Worm (Caenorhabditis elegans): Measurements from ENCODE around the gene wbp-2.

wbp-2 gene

ce11 chrII:9315692-9316091, 13.9 kb upstream of the wbp-2 start:
- peak; percentile 21; the same call in 1 of the 2 replicates for TF ChIP-seq hmg-1.2 (GFP tag; IDR thresholded peaks at IDR 0.05)
- no peak for TF ChIP-seq ztf-3 (GFP tag; optimal IDR thresholded peaks at IDR 0.05)

DNA sequence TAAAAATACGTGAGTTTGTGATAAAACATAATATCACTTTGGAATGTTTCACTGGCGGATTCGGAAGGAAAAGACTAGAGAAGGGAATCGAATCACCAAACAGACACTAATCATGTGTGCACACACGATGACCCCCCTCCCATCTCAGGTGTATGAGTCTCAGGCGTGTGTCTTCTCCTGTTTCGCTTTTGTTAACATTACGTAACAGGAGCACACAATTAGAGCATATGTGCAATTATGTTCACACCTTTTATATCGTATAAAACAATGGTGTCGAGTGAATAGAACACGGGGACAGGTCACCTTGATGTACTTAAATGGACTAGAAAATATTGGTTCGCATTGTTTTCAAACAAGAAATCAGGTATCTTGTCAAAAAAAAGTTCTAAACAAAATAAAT, 12.8 kb upstream of the wbp-2 start:
- TF ChIP-seq snpc-1.1 (tag; optimal IDR thresholded peaks at IDR 0.05; ENCODE audit: insufficient read depth) (no peak), dpff-1 (tag; optimal IDR thresholded peaks at IDR 0.05) (no peak), lsl-1 (GFP tag; optimal IDR thresholded peaks at IDR 0.05) (no peak), chd-7 (tag; optimal IDR thresholded peaks at IDR 0.05) (no peak), die-1 (tag; optimal IDR thresholded peaks at IDR 0.05) (no peak), ets-4 (GFP tag; optimal IDR thresholded peaks at IDR 0.05) (no peak), tbp1 (GFP tag; optimal IDR thresholded peaks at IDR 0.05) (no peak), ztf-18 (tag; optimal IDR thresholded peaks at IDR 0.05) (no peak), lin-26 (GFP tag; IDR thresholded peaks at IDR 0.05) (no peak), nhr-80 (tag; optimal IDR thresholded peaks at IDR 0.05) (no peak), attf-5 (GFP tag; optimal IDR thresholded peaks at IDR 0.05) (no peak), F49E8.2 (tag; optimal IDR thresholded peaks at IDR 0.05; ENCODE audit: insufficient read depth) (no peak), ztf-26 (tag; optimal IDR thresholded peaks at IDR 0.05) (no peak), lin-35 (GFP tag; optimal IDR thresholded peaks at IDR 0.05) (no peak), T26A5.8 (tag; optimal IDR thresholded peaks at IDR 0.05) (no peak), ceh-100 (GFP tag; IDR thresholded peaks at IDR 0.05) (no peak), Y67H2A.10 (GFP tag; conservative IDR thresholded peaks at IDR 0.05) (no peak)

DNA sequence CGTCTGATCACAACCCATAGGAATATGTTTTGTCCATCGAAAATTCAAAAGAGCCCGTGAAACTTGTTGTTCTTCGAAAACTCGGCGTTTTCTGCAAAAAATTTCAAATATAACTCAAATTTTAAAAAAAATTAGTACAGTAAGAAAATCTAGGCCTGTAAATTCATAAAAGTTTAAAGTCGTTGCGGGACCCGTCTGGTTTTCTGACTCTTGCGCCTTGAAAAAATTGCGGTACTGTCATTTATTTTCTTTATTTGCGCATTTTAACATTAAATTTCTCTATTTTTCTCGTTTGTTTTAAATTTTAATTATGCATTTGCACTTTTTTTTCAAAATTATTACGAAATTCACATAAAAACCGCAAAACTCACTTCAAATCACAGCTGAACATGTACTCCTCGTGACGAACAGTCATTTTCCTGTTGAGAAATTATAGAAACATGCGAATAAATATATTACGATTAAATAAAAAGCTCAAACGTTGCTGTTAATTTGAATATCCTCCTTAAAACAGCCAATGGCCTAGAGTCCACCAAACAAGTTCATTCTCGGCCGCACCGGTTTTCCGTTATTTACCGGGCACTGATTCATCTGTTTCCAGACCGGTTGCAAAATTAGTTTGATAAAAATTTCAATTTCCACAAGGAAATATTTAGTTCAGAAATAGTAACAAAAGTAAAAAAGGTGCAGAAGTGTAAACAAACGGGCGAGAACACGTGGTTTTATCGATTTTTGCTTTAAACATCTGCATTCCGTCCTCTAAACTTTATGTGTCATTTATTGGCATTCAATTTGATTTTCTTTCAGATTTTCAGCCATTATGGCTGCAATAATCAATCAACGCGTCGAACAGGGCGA, 10.3 kb upstream of the wbp-2 start, which contains the start of the genes csa-1 and wdfy-2:
Gene csa-1 (minus strand): TSS at position 669 of the 858 bp plus-strand sequence.
Gene wdfy-2 (plus strand): TSS at position 808 of the 858 bp plus-strand sequence.
- TF ChIP-seq unc-62 (GFP tag; optimal IDR thresholded peaks at IDR 0.05): no peak
- peak; percentile 85 for TF ChIP-seq madf-8 (GFP tag; conservative IDR thresholded peaks at IDR 0.05)
- no peak for TF ChIP-seq let-607 (tag; optimal IDR thresholded peaks at IDR 0.05)
- peak; percentile 79 for TF ChIP-seq lsl-1 (GFP tag; optimal IDR thresholded peaks at IDR 0.05)
- peak; percentile 85 for TF ChIP-seq F33H1.4 (GFP tag; IDR thresholded peaks at IDR 0.05)
- peak; percentile 87 for TF ChIP-seq madf-6 (GFP tag; IDR thresholded peaks at IDR 0.05)
- no peak for TF ChIP-seq bed-1 (GFP tag; IDR thresholded peaks at IDR 0.05)
- TF ChIP-seq nhr-179 (tag; optimal IDR thresholded peaks at IDR 0.05): no peak
- peak; percentile 77 for TF ChIP-seq xnd-1 (tag; optimal IDR thresholded peaks at IDR 0.05)
- TF ChIP-seq snpc-1.3 (tag; optimal IDR thresholded peaks at IDR 0.05; ENCODE audit: insufficient read depth): peak; percentile 4
- 0 out of 2 replicates have a peak, but pooled peaks have one; percentile 31 for TF ChIP-seq D2030.7 (GFP tag; IDR thresholded peaks at IDR 0.05)
- TF ChIP-seq ceh-91 (GFP tag; IDR thresholded peaks at IDR 0.05): no peak

ce11 chrII:9322870-9323349, 6.7 kb upstream of the wbp-2 start, which contains the start of gene rab-39:
Gene rab-39 (minus strand): TSS chrII:9322920.
- TF ChIP-seq F33H1.4 (GFP tag; IDR thresholded peaks at IDR 0.05) (peak; percentile 74), cebp-1 (GFP tag; IDR thresholded peaks at IDR 0.05) (no peak), cebp-1 (tag; optimal IDR thresholded peaks at IDR 0.05) (no peak), unc-62 (GFP tag; optimal IDR thresholded peaks at IDR 0.05) (no peak), B0261.1 (tag; optimal IDR thresholded peaks at IDR 0.05) (no peak), F57C9.4 (tag; optimal IDR thresholded peaks at IDR 0.05) (no peak)

All from whole organism, young adult.